Fruit fly (Drosophila melanogaster) Kc167 (cell line): ENCODE measurements around the gene CG4367.

ENCODE experiments used
- Myc ChIP-seq: fragments of >200 bp; optimal IDR thresholded peaks from 2 replicates; lab custom pipeline; 2017; ENCODE audit warnings: missing external identifiers
- Sin3A ChIP-seq: fragments of >200 bp; optimal IDR thresholded peaks from 2 replicates; lab custom pipeline; 2018; ENCODE audit warnings: missing external identifiers
- h ChIP-seq: fragments of >200 bp; optimal IDR thresholded peaks from 3 replicates; lab custom pipeline; 2018; ENCODE audit warnings: missing external identifiers
- insv ChIP-seq: fragments of >200 bp; optimal IDR thresholded peaks from 3 replicates; lab custom pipeline; 2018; ENCODE audit warnings: missing external identifiers
- psq ChIP-seq: fragments of >200 bp; optimal IDR thresholded peaks from 2 replicates; lab custom pipeline; 2017; ENCODE audit warnings: missing external identifiers
- ttk ChIP-seq: sonication (Bioruptor generic); optimal IDR thresholded peaks from 2 replicates; lab custom pipeline; 2017; ENCODE audit warnings: missing external identifiers

CG4367 gene

DNA sequence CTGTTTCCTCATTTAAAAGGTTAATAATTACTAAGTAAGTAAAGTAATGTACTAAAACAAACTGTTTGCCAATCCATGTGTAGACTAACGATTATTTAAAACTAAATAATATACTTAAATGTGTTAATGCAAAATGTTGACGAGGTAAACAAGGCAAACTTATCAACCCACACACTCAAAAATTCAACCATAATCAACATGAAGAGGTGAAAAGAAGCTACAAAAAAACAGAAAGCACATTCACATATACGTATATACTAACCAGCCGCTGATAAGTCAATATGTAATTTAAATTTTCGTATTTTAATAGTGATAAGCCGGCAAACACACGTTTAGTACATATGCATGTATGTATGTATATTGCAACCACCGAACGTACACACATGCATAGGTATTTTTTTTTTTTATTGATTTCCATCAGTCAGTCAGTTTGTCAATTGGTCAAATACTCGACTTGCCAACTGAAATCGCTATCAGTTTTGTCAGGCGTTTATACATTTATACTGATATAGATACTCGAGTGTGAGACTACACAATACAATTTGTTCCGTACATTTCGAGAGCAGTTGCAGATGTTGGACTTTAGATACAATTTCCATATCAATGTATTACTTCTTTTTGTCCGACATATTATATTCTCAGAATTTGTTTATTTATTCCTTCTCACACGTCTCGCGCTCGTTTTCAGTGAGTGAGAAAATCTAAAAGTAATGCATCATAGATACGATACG is 45.2 kb downstream of the CG4367 start:
- TF ChIP-seq Sin3A (lab: Kevin White, UChicago) (no peak), insv (lab: Kevin White, UChicago) (no peak), h (no peak), psq (lab: Kevin White, UChicago) (no peak), ttk (lab: Kevin White, UChicago) (no peak), Myc (lab: Kevin White, UChicago) (no peak)

DNA sequence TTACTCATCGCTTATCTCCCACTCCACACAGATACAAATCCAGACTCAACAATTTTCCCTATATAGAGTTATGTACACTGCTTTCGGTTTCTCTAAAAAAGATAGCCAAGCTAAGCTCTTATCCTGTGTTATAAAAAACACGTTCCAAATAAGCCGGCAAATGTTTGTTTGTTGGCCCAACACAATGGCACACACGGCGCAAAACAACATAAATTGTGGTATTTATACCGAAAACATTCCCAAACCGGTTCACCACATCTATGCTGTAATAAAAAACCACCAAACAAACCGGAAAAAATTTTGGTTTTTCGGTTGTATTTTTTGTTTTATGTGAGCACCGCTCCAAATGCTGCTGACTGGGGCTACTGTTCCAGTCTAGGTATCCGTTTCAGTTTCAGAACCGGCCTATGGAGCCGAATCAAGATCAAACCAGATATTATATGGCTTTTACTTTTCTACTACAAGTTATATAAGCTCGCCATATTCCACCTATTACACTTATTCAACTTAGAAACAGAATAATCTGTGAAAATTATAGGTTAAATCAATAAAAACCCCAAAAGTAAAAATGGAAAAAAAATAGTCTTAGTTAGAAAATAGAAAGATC is 45.9 kb downstream of the CG4367 start:
- no peak for TF ChIP-seq psq (lab: Kevin White, UChicago)
- no peak for TF ChIP-seq insv (lab: Kevin White, UChicago)
- TF ChIP-seq Sin3A (lab: Kevin White, UChicago), result no peak

DNA sequence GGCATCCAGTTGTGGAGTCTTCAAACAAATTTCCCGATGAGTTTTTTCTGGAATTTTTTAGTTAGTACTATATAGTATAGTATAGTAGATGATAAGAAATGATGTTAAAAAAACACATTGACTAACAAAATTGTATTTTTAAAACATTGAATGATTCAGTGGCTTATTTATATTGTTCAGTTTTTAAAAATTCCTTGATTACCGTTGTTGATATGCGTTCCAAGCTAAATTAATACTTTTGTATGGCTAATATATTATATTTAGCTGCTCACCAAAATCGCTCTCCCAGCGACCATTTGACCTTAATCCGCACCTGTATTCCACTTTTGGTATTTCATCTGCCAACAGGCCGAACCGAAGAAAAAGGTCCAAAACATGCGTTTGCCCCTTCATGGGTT is 46.8 kb downstream of the CG4367 start:
- TF ChIP-seq ttk (lab: Kevin White, UChicago), result no peak

DNA sequence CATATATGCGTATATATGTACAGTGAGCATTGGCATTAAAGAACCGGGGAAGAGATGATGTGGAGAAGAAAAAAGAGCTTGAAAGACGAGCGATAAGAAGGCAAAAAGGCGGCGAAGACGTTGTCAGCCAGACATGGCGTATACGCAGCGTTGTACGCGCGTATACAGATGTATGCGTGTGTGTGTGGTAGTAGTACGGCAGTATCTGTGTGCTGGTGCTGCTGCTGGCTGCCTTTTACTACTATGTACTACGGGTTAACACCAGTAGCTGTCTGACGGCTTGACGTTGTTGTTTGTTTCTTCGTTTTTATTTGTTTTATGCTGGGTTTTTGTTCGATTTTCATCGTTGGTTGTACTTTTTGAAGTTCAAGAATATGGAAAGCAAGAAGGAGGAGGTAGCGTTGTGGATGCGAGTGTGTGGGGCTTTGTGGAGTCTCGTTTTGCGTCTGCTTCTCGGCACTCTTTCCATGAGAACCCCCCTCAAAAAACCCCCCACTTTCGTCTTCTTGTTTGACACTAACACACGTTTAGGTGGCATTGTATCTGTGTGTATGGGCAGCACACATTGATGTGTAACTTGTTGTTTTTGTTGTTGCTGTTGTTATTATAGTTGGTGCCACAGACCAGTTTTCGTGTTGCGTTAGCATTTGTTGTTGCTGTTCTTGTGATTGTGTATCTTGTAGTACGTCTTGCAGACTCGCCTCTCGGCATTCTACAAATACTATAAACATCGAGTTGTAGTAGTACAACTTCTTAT is 47.4 kb downstream of the CG4367 start:
- TF ChIP-seq Myc (lab: Kevin White, UChicago) (no peak), psq (lab: Kevin White, UChicago) (no peak), insv (lab: Kevin White, UChicago) (no peak), Sin3A (lab: Kevin White, UChicago) (no peak), h (no peak), ttk (lab: Kevin White, UChicago) (no peak)

DNA sequence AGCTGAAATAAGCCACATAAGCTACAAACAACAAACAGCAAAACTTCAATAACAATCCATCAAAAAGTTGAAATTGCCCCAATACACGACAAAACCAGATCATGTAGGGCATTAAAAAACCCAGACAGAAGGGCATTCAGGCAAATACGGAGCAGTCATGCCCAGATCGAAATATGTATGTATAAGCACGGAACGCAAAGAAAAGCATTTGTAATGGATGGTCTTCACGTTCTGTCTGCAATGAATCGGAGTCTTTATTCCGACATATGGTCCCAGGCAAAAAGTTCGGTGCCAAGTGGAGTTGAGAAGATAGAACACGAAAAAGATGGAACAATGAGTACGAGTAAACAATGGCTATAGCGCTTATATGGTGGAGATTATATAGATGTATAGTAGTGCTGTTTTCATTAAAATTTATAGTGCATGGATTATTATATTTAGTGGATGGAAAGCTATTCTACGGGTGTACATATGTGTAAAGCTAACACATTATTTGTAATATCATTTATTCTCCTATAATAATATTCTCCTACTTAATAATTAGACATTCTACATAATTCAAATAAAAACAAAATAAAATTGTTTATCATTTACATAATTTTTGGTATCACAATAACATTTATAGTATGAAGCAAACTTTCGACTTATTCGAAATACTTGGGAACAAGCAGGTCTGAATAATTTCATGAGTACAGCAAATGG is 48.3 kb downstream of the CG4367 start:
- TF ChIP-seq Myc (lab: Kevin White, UChicago) (no peak), ttk (lab: Kevin White, UChicago) (no peak), Sin3A (lab: Kevin White, UChicago) (no peak), insv (lab: Kevin White, UChicago) (no peak), h (no peak), psq (lab: Kevin White, UChicago) (no peak)

DNA sequence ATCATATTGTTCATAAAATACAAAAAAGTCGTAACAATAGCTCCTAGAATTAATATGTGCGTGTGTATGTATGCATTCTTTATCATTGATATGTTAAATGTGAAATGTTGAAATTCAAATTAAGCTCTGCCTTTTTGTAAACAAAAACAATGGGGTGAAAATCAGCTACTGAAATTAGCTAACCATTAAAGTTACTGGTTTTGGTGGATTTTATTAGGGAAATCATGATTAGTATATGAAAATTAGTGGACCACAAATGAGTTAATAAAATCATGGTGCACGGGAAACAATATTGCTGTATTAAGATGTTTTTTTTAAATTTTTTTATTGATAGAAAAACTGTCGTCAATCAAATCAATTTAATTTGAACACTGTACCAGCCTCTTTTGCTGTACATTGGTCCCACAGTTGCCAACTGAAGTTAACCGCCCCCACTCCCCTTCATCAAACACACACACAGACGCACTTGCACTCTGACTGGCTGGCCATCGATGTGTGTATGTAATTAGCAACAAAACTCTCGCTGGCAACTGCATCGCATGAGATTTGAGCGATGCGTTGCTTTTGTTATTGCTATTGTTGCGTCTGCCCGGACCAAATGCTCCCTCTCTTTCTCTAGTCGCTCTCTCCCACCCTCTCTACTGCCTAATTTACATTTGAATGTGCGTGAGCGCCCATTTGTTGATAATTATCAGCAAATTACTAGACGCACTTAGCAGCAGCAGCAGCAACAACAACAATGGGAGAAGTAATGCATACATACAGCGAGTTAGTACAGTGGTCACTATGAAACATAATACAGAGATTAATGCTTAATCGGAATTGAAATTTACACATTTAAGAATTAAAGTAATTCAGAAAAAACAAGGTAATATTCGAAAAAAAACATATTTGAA is 50.3 kb downstream of the CG4367 start:
- no peak for TF ChIP-seq Myc (lab: Kevin White, UChicago)
- no peak for TF ChIP-seq insv (lab: Kevin White, UChicago)
- no peak for TF ChIP-seq h
- TF ChIP-seq Sin3A (lab: Kevin White, UChicago), result no peak
- no peak for TF ChIP-seq ttk (lab: Kevin White, UChicago)
- TF ChIP-seq psq (lab: Kevin White, UChicago), result no peak
